Worm (Caenorhabditis elegans) whole organism, late embryonic: ENCODE measurements around the gene T05B11.4.

Source experiments
- C08G9.2 ChIP-seq: sonication (generic microtip); optimal IDR thresholded peaks from 2 replicates; lab custom pipeline; 2016; ENCODE audit warnings: mild to moderate bottlenecking, missing genetic modification characterization, moderate library complexity, missing compliant biosample characterization
- F13H6.1 ChIP-seq: sonication (generic microtip); optimal IDR thresholded peaks from 2 replicates; lab custom pipeline; 2016; ENCODE audit warnings: missing genetic modification characterization, missing compliant biosample characterization
- K02D7.2 ChIP-seq: sonication (generic microtip); optimal IDR thresholded peaks from 2 replicates; lab custom pipeline; 2017; ENCODE audit warnings: mild to moderate bottlenecking, missing genetic modification characterization, missing compliant biosample characterization
- K09A11.1 ChIP-seq: sonication (generic microtip); optimal IDR thresholded peaks from 2 replicates; lab custom pipeline; 2017; ENCODE audit warnings: antibody characterized with exemption, mild to moderate bottlenecking, missing genetic modification characterization, missing compliant biosample characterization; ENCODE audit not compliant: insufficient read depth
- T23F11.4 ChIP-seq: fragments of 200-800 bp; sonication (Bioruptor generic); optimal IDR thresholded peaks from 2 replicates; lab custom pipeline; 2018; ENCODE audit warnings: mild to moderate bottlenecking, missing genetic modification characterization, missing compliant biosample characterization
- Y22D7AL.16 ChIP-seq: sonication (generic microtip); optimal IDR thresholded peaks from 2 replicates; lab custom pipeline; 2016; ENCODE audit warnings: missing genetic modification characterization, missing compliant biosample characterization
- ahr-1 ChIP-seq: sonication (generic microtip); optimal IDR thresholded peaks from 2 replicates; lab custom pipeline; 2016; ENCODE audit warnings: missing genetic modification characterization, missing compliant biosample characterization
- ama-1 ChIP-seq: fragments of 150-350 bp; optimal IDR thresholded peaks from 2 replicates; lab custom pipeline; 2014
- ceh-19 ChIP-seq: fragments of 200-800 bp; sonication (Bioruptor generic); optimal IDR thresholded peaks from 2 replicates; lab custom pipeline; 2018; ENCODE audit warnings: mild to moderate bottlenecking, missing genetic modification characterization, missing compliant biosample characterization
- ceh-24 ChIP-seq: sonication (generic microtip); optimal IDR thresholded peaks from 2 replicates; lab custom pipeline; 2016; ENCODE audit warnings: mild to moderate bottlenecking, missing genetic modification characterization, missing compliant biosample characterization
- ceh-30 ChIP-seq: fragments of 150-350 bp; optimal IDR thresholded peaks from 2 replicates; lab custom pipeline; 2014; ENCODE audit warnings: missing biosample characterization, missing genetic modification characterization
- ceh-31 ChIP-seq: sonication (generic microtip); optimal IDR thresholded peaks from 2 replicates; lab custom pipeline; 2016; ENCODE audit warnings: missing genetic modification characterization, missing compliant biosample characterization
- ceh-34 ChIP-seq: sonication (generic microtip); optimal IDR thresholded peaks from 2 replicates; lab custom pipeline; 2016; ENCODE audit warnings: mild to moderate bottlenecking, missing genetic modification characterization, missing compliant biosample characterization
- ceh-6 ChIP-seq: fragments of 200-800 bp; sonication (Bioruptor generic); optimal IDR thresholded peaks from 2 replicates; lab custom pipeline; 2018; ENCODE audit warnings: mild to moderate bottlenecking, missing genetic modification characterization, missing compliant biosample characterization
- che-1 ChIP-seq: sonication (generic microtip); optimal IDR thresholded peaks from 2 replicates; lab custom pipeline; 2016; ENCODE audit warnings: mild to moderate bottlenecking, missing genetic modification characterization, missing compliant biosample characterization
- dmd-4 ChIP-seq: sonication (generic microtip); optimal IDR thresholded peaks from 2 replicates; lab custom pipeline; 2016; ENCODE audit warnings: borderline replicate concordance, missing genetic modification characterization, missing compliant biosample characterization
- elt-2 ChIP-seq: sonication (generic microtip); optimal IDR thresholded peaks from 2 replicates; lab custom pipeline; 2016; ENCODE audit warnings: missing genetic modification reagents, missing genetic modification characterization, missing compliant biosample characterization
- elt-4 ChIP-seq: sonication (generic microtip); optimal IDR thresholded peaks from 2 replicates; lab custom pipeline; 2016; ENCODE audit warnings: missing genetic modification characterization, missing compliant biosample characterization
- ets-4 ChIP-seq: sonication (generic microtip); optimal IDR thresholded peaks from 2 replicates; lab custom pipeline; 2016; ENCODE audit warnings: missing genetic modification characterization, missing compliant biosample characterization
- fax-1 ChIP-seq: sonication (generic microtip); optimal IDR thresholded peaks from 2 replicates; lab custom pipeline; 2016; ENCODE audit warnings: missing genotype, missing genetic modification characterization, missing compliant biosample characterization
- fkh-10 ChIP-seq: fragments of 150-350 bp; optimal IDR thresholded peaks from 2 replicates; lab custom pipeline; 2014; ENCODE audit warnings: missing biosample characterization, missing genetic modification reagents, missing genetic modification characterization
- fkh-6 ChIP-seq: sonication (generic microtip); optimal IDR thresholded peaks from 2 replicates; lab custom pipeline; 2016; ENCODE audit warnings: missing genetic modification characterization, missing compliant biosample characterization
- gmeb-2 ChIP-seq: sonication (generic microtip); optimal IDR thresholded peaks from 2 replicates; lab custom pipeline; 2016; ENCODE audit warnings: missing genetic modification characterization, inconsistent platforms, missing compliant biosample characterization
- hlh-15 ChIP-seq: sonication (generic microtip); optimal IDR thresholded peaks from 2 replicates; lab custom pipeline; 2016; ENCODE audit warnings: missing genetic modification characterization, missing compliant biosample characterization
- hlh-30 ChIP-seq: sonication (generic microtip); optimal IDR thresholded peaks from 2 replicates; lab custom pipeline; 2017; ENCODE audit warnings: antibody characterized with exemption, missing genetic modification characterization, missing compliant biosample characterization; ENCODE audit not compliant: insufficient read depth
- hlh-6 ChIP-seq: sonication (generic microtip); optimal IDR thresholded peaks from 2 replicates; lab custom pipeline; 2016; ENCODE audit warnings: missing genotype, missing genetic modification characterization, missing compliant biosample characterization
- hlh-8 ChIP-seq: sonication (generic microtip); optimal IDR thresholded peaks from 2 replicates; lab custom pipeline; 2016; ENCODE audit warnings: missing genotype, missing genetic modification characterization, missing compliant biosample characterization
- lim-6 ChIP-seq: sonication (generic microtip); optimal IDR thresholded peaks from 2 replicates; lab custom pipeline; 2016; ENCODE audit warnings: missing genetic modification characterization, missing compliant biosample characterization
- lin-11 ChIP-seq: fragments of 200-800 bp; sonication (Bioruptor generic); optimal IDR thresholded peaks from 2 replicates; lab custom pipeline; 2018; ENCODE audit warnings: mild to moderate bottlenecking, missing genetic modification characterization, missing compliant biosample characterization
- mec-3 ChIP-seq: sonication (generic microtip); optimal IDR thresholded peaks from 2 replicates; lab custom pipeline; 2016; ENCODE audit warnings: borderline replicate concordance, missing genetic modification characterization, missing compliant biosample characterization
- nfya-1 ChIP-seq: sonication (generic microtip); optimal IDR thresholded peaks from 2 replicates; lab custom pipeline; 2017; ENCODE audit warnings: missing genetic modification characterization, mild to moderate bottlenecking, missing compliant biosample characterization, antibody characterized with exemption, moderate library complexity
- nhr-232 ChIP-seq: sonication (generic microtip); optimal IDR thresholded peaks from 2 replicates; lab custom pipeline; 2016; ENCODE audit warnings: missing genetic modification characterization, missing compliant biosample characterization
- npax-4 ChIP-seq: sonication (generic microtip); optimal IDR thresholded peaks from 2 replicates; lab custom pipeline; 2016; ENCODE audit warnings: missing genetic modification characterization, missing compliant biosample characterization
- pat-9 ChIP-seq: fragments of 200-800 bp; sonication (Bioruptor generic); optimal IDR thresholded peaks from 2 replicates; lab custom pipeline; 2018; ENCODE audit warnings: mild to moderate bottlenecking, missing genetic modification characterization, moderate library complexity, missing compliant biosample characterization
- pha-2 ChIP-seq: sonication (generic microtip); optimal IDR thresholded peaks from 2 replicates; lab custom pipeline; 2017; ENCODE audit warnings: mild to moderate bottlenecking, missing genetic modification characterization, missing compliant biosample characterization
- pqm-1 ChIP-seq: sonication (generic microtip); optimal IDR thresholded peaks from 2 replicates; lab custom pipeline; 2016; ENCODE audit warnings: missing genetic modification characterization, missing compliant biosample characterization
- pros-1 ChIP-seq: fragments of 150-350 bp; optimal IDR thresholded peaks from 2 replicates; lab custom pipeline; 2014; ENCODE audit warnings: missing biosample characterization, missing genetic modification reagents, missing genetic modification characterization
- ref-2 ChIP-seq: sonication (generic microtip); optimal IDR thresholded peaks from 2 replicates; lab custom pipeline; 2016; ENCODE audit warnings: missing genetic modification characterization, missing compliant biosample characterization
- sdc-2 ChIP-seq: sonication (generic microtip); optimal IDR thresholded peaks from 2 replicates; lab custom pipeline; 2016; ENCODE audit warnings: missing genotype, missing genetic modification characterization, missing compliant biosample characterization
- sox-2 ChIP-seq: fragments of 200-800 bp; sonication (Bioruptor generic); IDR thresholded peaks from 2 replicates; pipeline ENCODE4 v1.3.6; 2022; ENCODE audit warnings: missing genetic modification reagents, missing genetic modification characterization, missing compliant biosample characterization
- sox-4 ChIP-seq: sonication (generic microtip); optimal IDR thresholded peaks from 2 replicates; lab custom pipeline; 2017; ENCODE audit warnings: mild to moderate bottlenecking, missing genetic modification characterization, inconsistent platforms, missing compliant biosample characterization
- syd-9 ChIP-seq: sonication (generic microtip); optimal IDR thresholded peaks from 2 replicates; lab custom pipeline; 2016; ENCODE audit warnings: mild to moderate bottlenecking, missing genetic modification characterization, moderate library complexity, missing compliant biosample characterization
- tbx-2 ChIP-seq: sonication (generic microtip); optimal IDR thresholded peaks from 2 replicates; lab custom pipeline; 2016; ENCODE audit warnings: missing genetic modification characterization, missing compliant biosample characterization
- tbx-7 ChIP-seq: sonication (generic microtip); optimal IDR thresholded peaks from 2 replicates; lab custom pipeline; 2016; ENCODE audit warnings: missing genotype, missing genetic modification characterization, missing compliant biosample characterization
- unc-42 ChIP-seq: sonication (generic microtip); optimal IDR thresholded peaks from 2 replicates; lab custom pipeline; 2016; ENCODE audit warnings: missing genotype, missing genetic modification characterization, missing compliant biosample characterization
- unc-55 ChIP-seq: sonication (generic microtip); optimal IDR thresholded peaks from 2 replicates; lab custom pipeline; 2017; ENCODE audit warnings: missing biosample characterization, missing genetic modification reagents, missing genetic modification characterization
- unc-86 ChIP-seq: sonication (generic microtip); optimal IDR thresholded peaks from 2 replicates; lab custom pipeline; 2016; ENCODE audit warnings: missing genetic modification characterization, missing compliant biosample characterization
- zip-5 ChIP-seq: sonication (generic microtip); optimal IDR thresholded peaks from 2 replicates; lab custom pipeline; 2016; ENCODE audit warnings: missing genetic modification characterization, missing compliant biosample characterization
- ztf-16 ChIP-seq: sonication (generic microtip); optimal IDR thresholded peaks from 2 replicates; lab custom pipeline; 2017; ENCODE audit warnings: missing genetic modification characterization, missing compliant biosample characterization

T05B11.4 gene

DNA sequence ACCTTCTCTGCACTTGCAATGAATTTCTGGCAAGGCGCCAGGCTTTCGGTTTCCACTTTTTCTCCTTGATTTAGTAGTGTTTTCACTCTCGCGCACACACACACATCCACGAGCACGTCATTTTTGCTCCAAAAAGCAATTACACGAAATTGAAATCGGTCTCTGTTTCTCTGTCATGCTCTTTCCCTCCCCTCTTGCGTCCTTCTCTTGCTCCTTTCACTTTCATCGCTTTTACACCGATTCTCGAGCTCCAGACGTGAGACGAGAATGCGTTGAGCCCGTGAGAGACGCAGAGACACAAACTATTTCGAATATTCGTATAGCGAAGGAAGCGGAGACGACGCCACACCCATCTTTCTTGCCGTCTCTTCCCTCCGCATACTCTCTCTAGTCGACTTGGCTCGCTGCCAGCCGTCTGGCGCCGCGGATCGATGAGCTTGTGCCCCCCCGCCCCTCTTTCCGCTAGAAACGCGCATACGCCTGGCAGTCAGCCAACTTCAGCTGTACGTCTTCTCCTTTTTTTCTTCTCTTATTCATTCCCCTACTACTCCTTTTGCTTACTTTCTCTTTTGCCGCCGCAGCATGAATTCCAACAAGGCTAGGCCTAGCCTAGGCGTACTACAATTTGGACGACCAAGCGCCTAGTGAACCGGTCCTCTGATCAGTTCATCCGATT, 26.3 kb downstream of the T05B11.4 start (continued):
- TF ChIP-seq elt-2 (tag; lab: Kevin White, UChicago) (no peak), fkh-10 (GFP tag; lab: Kevin White, UChicago) (no peak), unc-42 (tag; lab: Kevin White, UChicago) (peak; percentile 95), ahr-1 (tag; lab: Kevin White, UChicago) (no peak), ztf-16 (tag; lab: Kevin White, UChicago) (no peak), ref-2 (peak; percentile 11), ceh-34 (peak; percentile 84), K09A11.1 (no peak), fkh-6 (tag; lab: Kevin White, UChicago) (no peak), unc-86 (tag; lab: Kevin White, UChicago) (no peak), ceh-30 (tag; lab: Kevin White, UChicago) (no peak), ceh-6 (GFP tag; lab: Kevin White, UChicago) (no peak), tbx-2 (tag; lab: Kevin White, UChicago) (peak; percentile 57), nhr-232 (tag; lab: Kevin White, UChicago) (no peak), pha-2 (tag; lab: Kevin White, UChicago) (no peak), dmd-4 (tag; lab: Kevin White, UChicago) (peak; percentile 17), hlh-30 (tag; lab: Kevin White, UChicago) (no peak), C08G9.2 (no peak), pqm-1 (tag; lab: Kevin White, UChicago) (no peak), ama-1 (lab: Kevin White, UChicago) (no peak), ceh-24 (tag; lab: Kevin White, UChicago) (no peak), syd-9 (tag; lab: Kevin White, UChicago) (peak; percentile 58), sox-2 (GFP tag; lab: Robert Waterston, UW) (no peak), pros-1 (no peak), npax-4 (tag; lab: Kevin White, UChicago) (no peak), hlh-8 (peak; percentile 31), elt-4 (no peak), ets-4 (tag; lab: Kevin White, UChicago) (no peak), sox-4 (no peak), fax-1 (tag; lab: Kevin White, UChicago) (no peak), hlh-15 (tag; lab: Kevin White, UChicago) (no peak), Y22D7AL.16 (tag; lab: Kevin White, UChicago) (no peak), lim-6 (tag; lab: Kevin White, UChicago) (peak; percentile 87), tbx-7 (no peak), lin-11 (tag; lab: Kevin White, UChicago) (no peak), unc-55 (peak; percentile 20), che-1 (tag; lab: Kevin White, UChicago) (no peak), T23F11.4 (peak; percentile 19), ceh-19 (GFP tag; lab: Kevin White, UChicago) (peak; percentile 47), ceh-31 (peak; percentile 77), F13H6.1 (tag; lab: Kevin White, UChicago) (no peak), zip-5 (tag; lab: Kevin White, UChicago) (no peak), nfya-1 (peak; percentile 82), sdc-2 (tag; lab: Kevin White, UChicago) (no peak), pat-9 (tag; lab: Kevin White, UChicago) (no peak), mec-3 (tag; lab: Kevin White, UChicago) (no peak), gmeb-2 (tag; lab: Kevin White, UChicago) (no peak), hlh-6 (tag; lab: Kevin White, UChicago) (no peak), K02D7.2 (tag; lab: Kevin White, UChicago) (no peak)
- TF ChIP-seq, all 69 proteins: peak for 21
